Fruit fly (Drosophila melanogaster): ENCODE results near the gene ringer.
A peak's percentile ranks its signal among the peaks of the same experiment; 100 is the strongest.

The ringer gene

DNA sequence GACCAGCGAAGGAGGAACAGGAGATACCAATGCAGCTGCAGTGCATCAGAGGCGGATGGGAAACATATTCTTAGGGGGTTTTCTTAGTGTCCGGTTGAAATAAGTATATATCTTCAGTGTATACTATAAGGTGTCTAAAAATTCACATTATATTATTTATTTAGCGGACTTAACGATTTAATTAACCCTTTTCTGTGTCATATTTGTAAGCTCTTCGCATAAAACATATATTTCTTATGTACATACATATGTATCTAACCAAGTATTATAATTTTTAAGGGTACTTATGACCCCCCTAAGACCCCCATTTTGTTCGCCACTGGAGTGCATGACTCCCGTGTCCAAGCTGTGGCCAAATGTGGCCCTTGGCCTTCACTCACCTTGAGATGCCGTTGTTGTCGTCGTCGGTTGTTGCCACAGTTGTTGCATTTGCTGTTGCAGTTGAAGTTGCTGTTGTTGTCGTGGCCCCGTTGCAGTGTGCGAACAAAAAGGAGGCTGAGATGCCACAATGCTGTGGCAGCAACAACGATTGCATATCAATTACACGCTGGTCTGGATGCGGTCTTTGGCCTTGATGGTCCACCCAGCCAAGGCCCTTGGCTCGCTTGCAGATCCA, 2.1 kb upstream of the ringer start:
- TF ChIP-seq Sox14 (GFP tag; optimal IDR thresholded peaks at IDR 0.05) (peak; percentile 82), esn (GFP tag; optimal IDR thresholded peaks at IDR 0.05) (peak; percentile 80), CG6808 (GFP tag; optimal IDR thresholded peaks at IDR 0.05) (peak; percentile 97), CG6276 (GFP tag; optimal IDR thresholded peaks at IDR 0.05) (no peak), CG11762 (GFP tag; optimal IDR thresholded peaks at IDR 0.05; ENCODE audit: insufficient read depth) (peak; percentile 70), ss (GFP tag; optimal IDR thresholded peaks at IDR 0.05) (peak; percentile 95 to 97), Hr38 (GFP tag; optimal IDR thresholded peaks at IDR 0.05) (no peak), CG9139 (GFP tag; optimal IDR thresholded peaks at IDR 0.05) (peak; percentile 93), CG31627 (GFP tag; optimal IDR thresholded peaks at IDR 0.05) (peak; percentile 58), svp (GFP tag) (peak; percentile 89), CG11294 (GFP tag; IDR thresholded peaks at IDR 0.05) (peak; percentile 21; the same call in 1 of the 2 replicates), CG15336 (GFP tag; IDR thresholded peaks at IDR 0.05) (peak; percentile 47; the same call in 1 of the 2 replicates), Eip78C (GFP tag) (peak; percentile 96), CG6163 (GFP tag; IDR thresholded peaks at IDR 0.05) (peak; percentile 79), Lpt (GFP tag; optimal IDR thresholded peaks at IDR 0.05) (peak; percentile 39), lz (GFP tag; optimal IDR thresholded peaks at IDR 0.05) (peak; percentile 71), achi (GFP tag; optimal IDR thresholded peaks at IDR 0.05) (peak; percentile 89), Sox102F (GFP tag; optimal IDR thresholded peaks at IDR 0.05) (peak; percentile 66), Hr39 (GFP tag; optimal IDR thresholded peaks at IDR 0.05) (peak; percentile 61), vri (GFP tag; optimal IDR thresholded peaks at IDR 0.05) (peak; percentile 22), Ets96B (tag; optimal IDR thresholded peaks at IDR 0.05) (peak; percentile 96), CG10631 (GFP tag; optimal IDR thresholded peaks at IDR 0.05) (peak; percentile 93), Eip93F (GFP tag; optimal IDR thresholded peaks at IDR 0.05) (no peak), fd85E (GFP tag; optimal IDR thresholded peaks at IDR 0.05) (peak; percentile 15), CG1621 (tag; optimal IDR thresholded peaks at IDR 0.05) (peak; percentile 91), CG16779 (tag; optimal IDR thresholded peaks at IDR 0.05) (peak; percentile 83), CG8632 (GFP tag; optimal IDR thresholded peaks at IDR 0.05) (peak; percentile 86), CG34406 (GFP tag; optimal IDR thresholded peaks at IDR 0.05) (peak; percentile 89), cyc (GFP tag; optimal IDR thresholded peaks at IDR 0.05) (peak; percentile 70), OdsH (GFP tag; optimal IDR thresholded peaks at IDR 0.05) (peak; percentile 90), CG6854 (GFP tag; optimal IDR thresholded peaks at IDR 0.05) (peak; percentile 68), CG7368 (GFP tag; optimal IDR thresholded peaks at IDR 0.05) (peak; percentile 72), CG8119 (GFP tag; IDR thresholded peaks at IDR 0.05) (peak; percentile 72; the same call in 2 of the 3 replicates), salr (GFP tag; optimal IDR thresholded peaks at IDR 0.05) (peak; percentile 79 to 86), Gug (GFP tag; IDR thresholded peaks at IDR 0.05) (no peak), Hr4 (GFP tag; optimal IDR thresholded peaks at IDR 0.05) (peak; percentile 48), fd59A (GFP tag; optimal IDR thresholded peaks at IDR 0.05) (peak; percentile 96), CG10669 (GFP tag; optimal IDR thresholded peaks at IDR 0.05) (peak; percentile 89), acj6 (GFP tag; optimal IDR thresholded peaks at IDR 0.05) (peak; percentile 92), CG32006 (GFP tag; optimal IDR thresholded peaks at IDR 0.05) (peak; percentile 71), CG8319 (GFP tag; optimal IDR thresholded peaks at IDR 0.05) (peak; percentile 79), dsx (GFP tag; optimal IDR thresholded peaks at IDR 0.05; ENCODE audit: poor library complexity, severe bottlenecking) (peak; percentile 95), eg (GFP tag; IDR thresholded peaks at IDR 0.05) (0 out of 3 replicates have a peak, but pooled peaks have one; percentile 25), dac (GFP tag; optimal IDR thresholded peaks at IDR 0.05) (no peak), Met (GFP tag; optimal IDR thresholded peaks at IDR 0.05) (peak; percentile 74), CG3032 (tag; optimal IDR thresholded peaks at IDR 0.05) (peak; percentile 97), Sox15 (GFP tag; optimal IDR thresholded peaks at IDR 0.05) (peak; percentile 75), Blimp-1 (GFP tag; optimal IDR thresholded peaks at IDR 0.05) (peak; percentile 27), Eip75B (GFP tag; optimal IDR thresholded peaks at IDR 0.05) (peak; percentile 89), fkh (GFP tag; optimal IDR thresholded peaks at IDR 0.05) (no peak), CG6792 (GFP tag; optimal IDR thresholded peaks at IDR 0.05) (peak; percentile 84)

Data from whole organism, prepupa.